Worm (Caenorhabditis elegans): Measurements from ENCODE around the gene clec-6.

clec-6 gene

DNA sequence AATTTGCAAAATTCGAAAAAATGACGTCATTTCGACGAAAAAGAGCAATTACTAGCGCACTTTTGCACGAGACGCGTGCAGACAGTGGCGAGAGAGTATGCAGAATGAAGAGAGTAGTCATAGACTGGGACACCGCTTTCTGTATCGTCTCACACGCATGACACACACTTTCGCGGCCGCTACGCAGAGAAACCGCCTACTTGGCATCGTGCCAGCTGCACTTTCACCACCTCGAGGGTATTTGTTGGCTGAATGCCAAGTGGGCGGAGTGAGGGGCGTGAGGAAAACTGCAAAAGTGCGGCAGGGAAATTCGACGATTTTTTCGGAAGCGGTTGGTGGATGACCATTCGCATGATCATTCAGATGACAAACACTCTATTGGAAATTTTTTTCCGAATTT, 12.5 kb upstream of the clec-6 start (continued):
- TF ChIP-seq skn-1 (tag; optimal IDR thresholded peaks at IDR 0.05) (peak; percentile 64), nhr-102 (tag; optimal IDR thresholded peaks at IDR 0.05) (peak; percentile 98), spr-1 (tag; optimal IDR thresholded peaks at IDR 0.05) (peak; percentile 96), Y5F2A.4 (GFP tag; optimal IDR thresholded peaks at IDR 0.05) (peak; percentile 85), lim-7 (GFP tag; IDR thresholded peaks at IDR 0.05) (peak; percentile 73), pqm-1 (tag; optimal IDR thresholded peaks at IDR 0.05) (peak; percentile 31), ces-1 (GFP tag; optimal IDR thresholded peaks at IDR 0.05) (peak; percentile 70), zfp-2 (tag; optimal IDR thresholded peaks at IDR 0.05) (peak; percentile 96), saeg-2 (GFP tag; IDR thresholded peaks at IDR 0.05) (peak; percentile 100), madf-9 (GFP tag; conservative IDR thresholded peaks at IDR 0.05) (peak; percentile 97), cey-2 (tag; optimal IDR thresholded peaks at IDR 0.05; ENCODE audit: borderline replicate concordance, insufficient read depth) (peak; percentile 9), egl-27 (tag; optimal IDR thresholded peaks at IDR 0.05) (peak; percentile 62), ceh-32 (tag; optimal IDR thresholded peaks at IDR 0.05; ENCODE audit: poor library complexity) (peak; percentile 88), dpl-1 (GFP tag; optimal IDR thresholded peaks at IDR 0.05) (peak; percentile 93), sdz-12 (GFP tag; optimal IDR thresholded peaks at IDR 0.05) (peak; percentile 95), spr-3 (GFP tag; optimal IDR thresholded peaks at IDR 0.05) (peak; percentile 93), unc-62 (GFP tag; optimal IDR thresholded peaks at IDR 0.05 in 1 of 2) (peak; percentile 28 to 100), unc-62 (tag; optimal IDR thresholded peaks at IDR 0.05) (no peak), lin-38 (GFP tag; IDR thresholded peaks at IDR 0.05) (peak; percentile 94), D1046.2 (GFP tag; IDR thresholded peaks at IDR 0.05) (peak; percentile 93), aha-1 (tag) (peak; percentile 100), fkh-10 (GFP tag; optimal IDR thresholded peaks at IDR 0.05) (peak; percentile 99), lin-1 (GFP tag; IDR thresholded peaks at IDR 0.05) (peak; percentile 99), unc-39 (tag; optimal IDR thresholded peaks at IDR 0.05) (peak; percentile 90), F44E2.7 (GFP tag; IDR thresholded peaks at IDR 0.05) (peak; percentile 84; the same call in 1 of the 2 replicates), T20F7.1 (GFP tag; optimal IDR thresholded peaks at IDR 0.05) (peak; percentile 95), hlh-11 (tag; optimal IDR thresholded peaks at IDR 0.05) (peak; percentile 100), dmd-8 (GFP tag; IDR thresholded peaks at IDR 0.05) (peak; percentile 58; the same call in 1 of the 2 replicates), nhr-76 (tag; optimal IDR thresholded peaks at IDR 0.05) (peak; percentile 83), mdl-1 (tag; optimal IDR thresholded peaks at IDR 0.05) (peak; percentile 79 to 99), nhr-41 (GFP tag; IDR thresholded peaks at IDR 0.05) (peak; percentile 99), ZK546.5 (tag; optimal IDR thresholded peaks at IDR 0.05) (peak in 1 of 2 experiments; percentile 59), tra-1 (GFP tag; IDR thresholded peaks at IDR 0.05) (peak; percentile 99), zip-11 (GFP tag; IDR thresholded peaks at IDR 0.05) (no peak), nhr-48 (tag; optimal IDR thresholded peaks at IDR 0.05) (peak; percentile 98), nhr-77 (tag; optimal IDR thresholded peaks at IDR 0.05) (peak; percentile 96), F10B5.3 (tag; optimal IDR thresholded peaks at IDR 0.05) (peak; percentile 88), duxl-1 (tag; optimal IDR thresholded peaks at IDR 0.05; ENCODE audit: poor library complexity) (peak; percentile 93), F26F4.8 (GFP tag; conservative IDR thresholded peaks at IDR 0.05) (peak; percentile 75), tag-97 (GFP tag; IDR thresholded peaks at IDR 0.05) (no peak), hmg-1.1 (GFP tag; IDR thresholded peaks at IDR 0.05) (peak; percentile 98), lin-39 (tag; optimal IDR thresholded peaks at IDR 0.05) (no peak), hlh-30 (tag; optimal IDR thresholded peaks at IDR 0.05; ENCODE audit: insufficient read depth) (peak; percentile 100), mep-1 (tag; optimal IDR thresholded peaks at IDR 0.05) (peak; percentile 99), madf-5 (GFP tag; IDR thresholded peaks at IDR 0.05) (peak in 1 of 2 experiments; percentile 78; a peak in 1 of 4 replicates), lin-15B (tag; optimal IDR thresholded peaks at IDR 0.05) (peak; percentile 71), F49E8.2 (tag; optimal IDR thresholded peaks at IDR 0.05; ENCODE audit: borderline replicate concordance) (no peak), dve-1 (tag; optimal IDR thresholded peaks at IDR 0.05; ENCODE audit: insufficient read depth) (peak; percentile 100), unc-130 (GFP tag; optimal IDR thresholded peaks at IDR 0.05) (peak; percentile 79), daf-16 (GFP tag; optimal IDR thresholded peaks at IDR 0.05) (peak; percentile 78 to 97), daf-16 (tag; optimal IDR thresholded peaks at IDR 0.05) (peak; percentile 65)
